Fruit fly (Drosophila melanogaster) whole organism, embryonic: ENCODE data around the gene CG15034.
A peak's percentile ranks its signal among the peaks of the same experiment; 100 is the strongest.

Experiments
- CG10147 ChIP-seq: fragments of 200-800 bp; sonication (Bioruptor generic); optimal IDR thresholded peaks from 2 replicates; lab custom pipeline; 2019; ENCODE audit warnings: missing biosample characterization, mild to moderate bottlenecking, missing genetic modification characterization, moderate library complexity
- CG10462 ChIP-seq: fragments of 200-800 bp; sonication (Bioruptor generic); optimal IDR thresholded peaks from 2 replicates; lab custom pipeline; 2016; ENCODE audit warnings: missing biosample characterization, missing genetic modification characterization
- CG10543 ChIP-seq: fragments of 200-800 bp; sonication (Bioruptor generic); optimal IDR thresholded peaks from 3 replicates; lab custom pipeline; 2017; ENCODE audit warnings: missing biosample characterization, mild to moderate bottlenecking, missing genetic modification characterization, moderate library complexity
- CG12236 ChIP-seq: fragments of 200-800 bp; sonication (Bioruptor generic); optimal IDR thresholded peaks from 2 replicates; lab custom pipeline; 2016; ENCODE audit warnings: missing biosample characterization, missing genetic modification characterization
- CG13624 ChIP-seq: fragments of 200-800 bp; sonication (Bioruptor generic); optimal IDR thresholded peaks from 2 replicates; lab custom pipeline; 2016; ENCODE audit warnings: missing biosample characterization, missing genetic modification characterization
- CG15073 ChIP-seq: fragments of 200-800 bp; sonication (Bioruptor generic); optimal IDR thresholded peaks from 2 replicates; lab custom pipeline; 2016; ENCODE audit warnings: missing biosample characterization, missing genetic modification characterization
- CG15269 ChIP-seq: fragments of 200-800 bp; sonication (Bioruptor generic); optimal IDR thresholded peaks from 2 replicates; lab custom pipeline; 2018; ENCODE audit warnings: missing biosample characterization, mild to moderate bottlenecking, missing genetic modification characterization, moderate library complexity
- CG1529 ChIP-seq: fragments of 200-800 bp; sonication (Bioruptor generic); optimal IDR thresholded peaks from 3 replicates; lab custom pipeline; 2018; ENCODE audit warnings: missing biosample characterization, missing genetic modification characterization
- CG15479 ChIP-seq: fragments of 200-800 bp; sonication (Bioruptor generic); optimal IDR thresholded peaks from 3 replicates; lab custom pipeline; 2019; ENCODE audit warnings: missing biosample characterization, mild to moderate bottlenecking, missing genetic modification characterization, moderate library complexity
- CG18011 ChIP-seq: fragments of 200-800 bp; sonication (Bioruptor generic); optimal IDR thresholded peaks from 2 replicates; lab custom pipeline; 2017; ENCODE audit warnings: missing biosample characterization, missing genetic modification characterization, mild to moderate bottlenecking, moderate library complexity, missing genotype
- CG18764 ChIP-seq: fragments of 200-800 bp; sonication (Bioruptor generic); optimal IDR thresholded peaks from 3 replicates; lab custom pipeline; 2016; ENCODE audit warnings: missing biosample characterization, missing genetic modification characterization
- CG2116 ChIP-seq: fragments of 200-800 bp; sonication (Bioruptor generic); optimal IDR thresholded peaks from 3 replicates; lab custom pipeline; 2018; ENCODE audit warnings: missing biosample characterization, mild to moderate bottlenecking, missing genetic modification characterization
- CG2712 ChIP-seq: fragments of 200-800 bp; optimal IDR thresholded peaks from 3 replicates; lab custom pipeline; 2019; ENCODE audit warnings: missing biosample characterization, mild to moderate bottlenecking, missing genetic modification characterization, moderate library complexity
- CG30020 ChIP-seq: fragments of 200-800 bp; optimal IDR thresholded peaks from 2 replicates; lab custom pipeline; 2019; ENCODE audit warnings: missing biosample characterization, mild to moderate bottlenecking, missing genetic modification characterization, moderate library complexity
- CG6654 ChIP-seq: fragments of 200-800 bp; sonication (Bioruptor generic); optimal IDR thresholded peaks from 2 replicates; lab custom pipeline; 2017; ENCODE audit warnings: missing biosample characterization, mild to moderate bottlenecking, missing genetic modification characterization
- CG6765 ChIP-seq: fragments of 200-800 bp; sonication (Bioruptor generic); optimal IDR thresholded peaks from 3 replicates; lab custom pipeline; 2017; ENCODE audit warnings: missing biosample characterization, mild to moderate bottlenecking, missing genetic modification characterization
- CG6854 ChIP-seq: fragments of 200-800 bp; sonication (Bioruptor generic); optimal IDR thresholded peaks from 3 replicates; lab custom pipeline; 2017; ENCODE audit warnings: missing biosample characterization, mild to moderate bottlenecking, missing genetic modification characterization
- CG7963 ChIP-seq: fragments of 200-800 bp; sonication (Bioruptor generic); IDR thresholded peaks from 3 replicates; pipeline ENCODE4 v1.3.6; 2022; ENCODE audit warnings: missing biosample characterization, missing genetic modification characterization; ENCODE audit not compliant: partially characterized antibody
- CG7987 ChIP-seq: fragments of 200-800 bp; sonication (Bioruptor generic); optimal IDR thresholded peaks from 2 replicates; lab custom pipeline; 2018; ENCODE audit warnings: missing biosample characterization, mild to moderate bottlenecking, missing genetic modification characterization, moderate library complexity
- CG9437 ChIP-seq: fragments of 200-800 bp; sonication (Bioruptor generic); optimal IDR thresholded peaks from 2 replicates; lab custom pipeline; 2018; ENCODE audit warnings: missing biosample characterization, mild to moderate bottlenecking, missing genetic modification characterization
- Hr51 ChIP-seq, 2 experiments: fragments of 200-800 bp; sonication (Bioruptor generic); optimal IDR thresholded peaks; 2 replicates in 1 of 2; 3 replicates in 1 of 2; lab custom pipeline; 2016 to 2018; ENCODE audit warnings: missing biosample characterization in 2 of 2, missing genetic modification characterization in 2 of 2, mild to moderate bottlenecking in 1 of 2, moderate library complexity in 1 of 2
- MBD-R2 ChIP-seq: fragments of 200-800 bp; sonication (Bioruptor generic); IDR thresholded peaks from 2 replicates; pipeline ENCODE4 v1.3.6; 2022; ENCODE audit warnings: missing biosample characterization, missing genetic modification characterization
- MESR4 ChIP-seq: fragments of 200-800 bp; sonication (Bioruptor generic); optimal IDR thresholded peaks from 2 replicates; lab custom pipeline; 2018; ENCODE audit warnings: missing biosample characterization, mild to moderate bottlenecking, missing genetic modification characterization, moderate library complexity
- Nf-YC ChIP-seq: fragments of 200-800 bp; optimal IDR thresholded peaks from 3 replicates; lab custom pipeline; 2019; ENCODE audit warnings: missing biosample characterization, mild to moderate bottlenecking, missing genetic modification characterization, moderate library complexity
- Optix ChIP-seq: fragments of 200-800 bp; sonication (Bioruptor generic); IDR thresholded peaks from 3 replicates; pipeline ENCODE4 v1.3.6; 2022; ENCODE audit warnings: missing biosample characterization, missing genetic modification characterization
- Trl ChIP-seq, 3 experiments: fragments of >200 bp in 2 of 3; fragments of 200-800 bp in 1 of 3; sonication (Bioruptor generic) in 1 of 3; optimal IDR thresholded peaks; 2 replicates in 1 of 3; 3 replicates in 2 of 3; lab custom pipeline; 2016 to 2017; ENCODE audit warnings: missing biosample characterization in 1 of 3, missing genetic modification characterization in 1 of 3
- ara ChIP-seq: fragments of 200-800 bp; sonication (Bioruptor generic); IDR thresholded peaks from 2 replicates; pipeline ENCODE4 v1.3.6; 2022; ENCODE audit warnings: missing biosample characterization, missing genetic modification characterization
- bab2 ChIP-seq: fragments of 200-800 bp; sonication (Bioruptor generic); optimal IDR thresholded peaks from 2 replicates; lab custom pipeline; 2016; ENCODE audit warnings: missing biosample characterization, missing genetic modification characterization
- br ChIP-seq: fragments of >200 bp; optimal IDR thresholded peaks from 2 replicates; lab custom pipeline; 2017
- corto ChIP-seq: fragments of 200-800 bp; sonication (Bioruptor generic); optimal IDR thresholded peaks from 2 replicates; lab custom pipeline; 2016; ENCODE audit warnings: missing biosample characterization, mild to moderate bottlenecking, missing genetic modification characterization, moderate library complexity
- crc ChIP-seq: fragments of 200-800 bp; sonication (Bioruptor generic); optimal IDR thresholded peaks from 2 replicates; lab custom pipeline; 2016; ENCODE audit warnings: missing biosample characterization, missing genetic modification characterization
- dm ChIP-seq: fragments of 200-800 bp; sonication (Bioruptor generic); optimal IDR thresholded peaks from 3 replicates; lab custom pipeline; 2016; ENCODE audit warnings: missing biosample characterization, missing genetic modification characterization
- dysf ChIP-seq: fragments of 200-800 bp; sonication (Bioruptor generic); IDR thresholded peaks from 3 replicates; pipeline ENCODE4 v1.3.6; 2022; ENCODE audit warnings: missing biosample characterization, missing genetic modification characterization
- fd64A ChIP-seq: fragments of 200-800 bp; sonication (Bioruptor generic); optimal IDR thresholded peaks from 3 replicates; lab custom pipeline; 2018; ENCODE audit warnings: missing biosample characterization, mild to moderate bottlenecking, missing genetic modification characterization
- ham ChIP-seq: fragments of 200-800 bp; sonication (Bioruptor generic); IDR thresholded peaks from 2 replicates; pipeline ENCODE4 v1.3.6; 2022; ENCODE audit warnings: missing biosample characterization, missing genetic modification characterization
- hb ChIP-seq: fragments of 200-800 bp; sonication (Bioruptor generic); IDR thresholded peaks from 3 replicates; pipeline ENCODE4 v1.3.6; 2022; ENCODE audit warnings: missing biosample characterization, missing genetic modification characterization; ENCODE audit not compliant: partially characterized antibody
- klu ChIP-seq: fragments of 200-800 bp; sonication (Bioruptor generic); IDR thresholded peaks from 2 replicates; pipeline ENCODE4 v1.3.6; 2022; ENCODE audit warnings: missing biosample characterization, missing genetic modification characterization
- lov ChIP-seq, 2 experiments: fragments of 200-800 bp in 1 of 2; fragments of >200 bp in 1 of 2; sonication (Bioruptor generic) in 1 of 2; IDR thresholded peaks in 1 of 2; optimal IDR thresholded peaks in 1 of 2; 2 replicates in 1 of 2; 3 replicates in 1 of 2; pipeline versions ENCODE4 v1.3.6 to Lab custom; 2017 to 2022; ENCODE audit warnings: missing biosample characterization in 1 of 2, missing genetic modification characterization in 1 of 2
- mld ChIP-seq: fragments of 200-800 bp; sonication (Bioruptor generic); IDR thresholded peaks from 3 replicates; pipeline ENCODE4 v1.3.6; 2022; ENCODE audit warnings: missing biosample characterization, missing genetic modification characterization; ENCODE audit not compliant: partially characterized antibody
- oc ChIP-seq: fragments of 200-800 bp; sonication (Bioruptor generic); optimal IDR thresholded peaks from 2 replicates; lab custom pipeline; 2018; ENCODE audit warnings: missing biosample characterization, mild to moderate bottlenecking, missing genetic modification characterization, moderate library complexity
- pho ChIP-seq: fragments of 200-800 bp; sonication (Bioruptor generic); optimal IDR thresholded peaks from 2 replicates; lab custom pipeline; 2016; ENCODE audit warnings: missing biosample characterization, missing genetic modification characterization
- ro ChIP-seq: fragments of 200-800 bp; sonication (Bioruptor generic); IDR thresholded peaks from 2 replicates; pipeline ENCODE4 v1.3.6; 2022; ENCODE audit warnings: missing biosample characterization, missing genetic modification characterization
- seq ChIP-seq: fragments of 200-800 bp; sonication (Bioruptor generic); IDR thresholded peaks from 2 replicates; pipeline ENCODE4 v1.3.6; 2022; ENCODE audit warnings: missing biosample characterization, missing genetic modification characterization
- slou ChIP-seq: fragments of 200-800 bp; sonication (Bioruptor generic); optimal IDR thresholded peaks from 3 replicates; lab custom pipeline; 2016; ENCODE audit warnings: missing biosample characterization, missing genetic modification characterization
- tap ChIP-seq: fragments of 200-800 bp; optimal IDR thresholded peaks from 3 replicates; lab custom pipeline; 2019; ENCODE audit warnings: missing biosample characterization, mild to moderate bottlenecking, missing genetic modification characterization, moderate library complexity
- tll ChIP-seq, 2 experiments: fragments of 200-800 bp in 1 of 2; fragments of >200 bp in 1 of 2; sonication (Bioruptor generic) in 1 of 2; optimal IDR thresholded peaks; 2 replicates each; lab custom pipeline; 2017 to 2019; ENCODE audit warnings: missing biosample characterization in 2 of 2, missing genetic modification characterization in 2 of 2, mild to moderate bottlenecking in 1 of 2, moderate library complexity in 1 of 2
- vnd ChIP-seq: fragments of 200-800 bp; sonication (Bioruptor generic); IDR thresholded peaks from 3 replicates; pipeline ENCODE4 v1.3.6; 2022; ENCODE audit warnings: missing biosample characterization, missing genetic modification characterization; ENCODE audit not compliant: partially characterized antibody
- zen ChIP-seq: fragments of 200-800 bp; sonication (Bioruptor generic); optimal IDR thresholded peaks from 3 replicates; lab custom pipeline; 2018; ENCODE audit warnings: missing biosample characterization, mild to moderate bottlenecking, missing genetic modification characterization, moderate library complexity
- zf30C ChIP-seq: fragments of 200-800 bp; sonication (Bioruptor generic); optimal IDR thresholded peaks from 3 replicates; lab custom pipeline; 2018; ENCODE audit warnings: missing biosample characterization, mild to moderate bottlenecking, missing genetic modification characterization

The CG15034 gene

DNA sequence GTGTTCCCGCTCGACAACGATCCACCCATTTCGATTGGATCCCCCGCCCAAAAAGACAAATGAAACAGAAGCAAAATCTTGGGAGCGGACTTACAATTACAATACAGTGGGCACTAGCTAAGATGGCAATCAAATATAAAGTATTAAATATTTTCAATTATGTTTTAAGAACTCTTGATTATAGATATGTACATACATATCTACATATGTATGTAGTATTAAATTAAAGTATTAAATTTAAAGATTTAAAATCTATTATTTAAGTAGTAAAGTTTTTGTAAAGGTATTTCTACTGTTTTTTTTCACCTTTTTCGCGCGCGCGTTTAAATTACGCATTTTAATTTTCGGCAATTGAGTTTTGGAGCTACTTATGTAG is 12.5 kb downstream of the CG15034 start (continued):
- TF ChIP-seq ham (GFP tag; lab: Robert Waterston, UW) (no peak), pho (GFP tag; lab: Kevin White, UChicago) (no peak), CG18011 (GFP tag; lab: Kevin White, UChicago) (peak; percentile 18), crc (GFP tag; lab: Kevin White, UChicago) (no peak), CG13624 (GFP tag; lab: Kevin White, UChicago) (no peak), Hr51 (GFP tag; optimal IDR thresholded peaks at IDR 0.05; lab: Kevin White, UChicago) (peak in 1 of 2 experiments; percentile 88), MBD-R2 (GFP tag; lab: Robert Waterston, UW) (peak; percentile 37; the same call in 1 of the 2 replicates), CG30020 (peak; percentile 41), CG15269 (tag; lab: Kevin White, UChicago) (peak; percentile 85), CG10543 (GFP tag; lab: Kevin White, UChicago) (peak; percentile 88), ara (GFP tag; lab: Robert Waterston, UW) (peak; percentile 31; the same call in 1 of the 2 replicates), Optix (GFP tag; lab: Robert Waterston, UW) (no peak), CG6765 (peak; percentile 11), slou (GFP tag; lab: Kevin White, UChicago) (peak; percentile 16), CG2116 (GFP tag; lab: Kevin White, UChicago) (no peak), zen (peak; percentile 61), Nf-YC (tag; lab: Kevin White, UChicago) (peak; percentile 80), CG18764 (GFP tag; lab: Kevin White, UChicago) (peak; percentile 51), dm (GFP tag; lab: Kevin White, UChicago) (no peak), CG2712 (tag; lab: Kevin White, UChicago) (peak; percentile 93), CG15073 (GFP tag; lab: Kevin White, UChicago) (no peak), CG15479 (GFP tag; lab: Kevin White, UChicago) (no peak), vnd (no peak), ro (GFP tag; lab: Robert Waterston, UW) (no peak), CG7987 (peak; percentile 11), bab2 (GFP tag; lab: Kevin White, UChicago) (no peak), tap (tag; lab: Kevin White, UChicago) (peak; percentile 75), CG10462 (GFP tag; lab: Kevin White, UChicago) (peak; percentile 55), CG10147 (peak; percentile 76), CG6854 (GFP tag; lab: Kevin White, UChicago) (peak; percentile 67), CG7963 (GFP tag; lab: Robert Waterston, UW) (no peak), tll (GFP tag; optimal IDR thresholded peaks at IDR 0.05; lab: Kevin White, UChicago) (no peak), lov (optimal IDR thresholded peaks at IDR 0.05; lab: Kevin White, UChicago) (no peak), lov (GFP tag; IDR thresholded peaks at IDR 0.05; lab: Robert Waterston, UW) (no peak), Trl (optimal IDR thresholded peaks at IDR 0.05; lab: Kevin White, UChicago) (no peak), Trl (GFP tag; optimal IDR thresholded peaks at IDR 0.05; lab: Kevin White, UChicago) (no peak), fd64A (GFP tag; lab: Kevin White, UChicago) (no peak), seq (GFP tag; lab: Robert Waterston, UW) (0 out of 2 replicates have a peak, but pooled peaks have one; percentile 24), dysf (peak; percentile 85), br (lab: Kevin White, UChicago) (no peak), mld (no peak), oc (tag; lab: Kevin White, UChicago) (peak; percentile 10), CG1529 (GFP tag; lab: Kevin White, UChicago) (peak; percentile 51), MESR4 (no peak), hb (GFP tag; lab: Robert Waterston, UW) (no peak), klu (GFP tag; lab: Robert Waterston, UW) (peak; percentile 56; the same call in 1 of the 2 replicates), CG9437 (GFP tag; lab: Kevin White, UChicago) (peak; percentile 72), CG6654 (GFP tag; lab: Kevin White, UChicago) (no peak), CG12236 (no peak), corto (no peak), zf30C (GFP tag; lab: Kevin White, UChicago) (no peak)
